Fruit fly (Drosophila melanogaster) whole organism, embryonic: Measurements from ENCODE around the gene CG17105.

Experiments used
- ATbp ChIP-seq: fragments of 200-800 bp; sonication (Bioruptor generic); optimal IDR thresholded peaks from 2 replicates; lab custom pipeline; 2017; ENCODE audit warnings: missing biosample characterization, mild to moderate bottlenecking, missing genetic modification characterization, missing genetic modification reagents
- Adf1 ChIP-seq: fragments of 200-800 bp; sonication (Bioruptor generic); IDR thresholded peaks from 2 replicates; pipeline ENCODE4 v1.3.6; 2022; ENCODE audit warnings: missing biosample characterization, missing genetic modification characterization
- Aef1 ChIP-seq: fragments of 200-800 bp; sonication (Bioruptor generic); IDR thresholded peaks from 3 replicates; pipeline ENCODE4 v1.3.6; 2022; ENCODE audit warnings: missing biosample characterization, missing genetic modification characterization
- Atf6 ChIP-seq: fragments of 200-800 bp; sonication (Bioruptor generic); IDR thresholded peaks from 2 replicates; pipeline ENCODE4 v1.3.6; 2022; ENCODE audit warnings: missing biosample characterization, missing genetic modification characterization
- B-H1 ChIP-seq: fragments of 200-800 bp; sonication (Bioruptor generic); IDR thresholded peaks from 3 replicates; pipeline ENCODE4 v1.3.6; 2022; ENCODE audit warnings: missing biosample characterization, missing genetic modification characterization
- Bgb ChIP-seq: fragments of 200-800 bp; sonication (Bioruptor generic); IDR thresholded peaks from 2 replicates; pipeline ENCODE4 v1.3.6; 2022; ENCODE audit warnings: missing biosample characterization, missing genetic modification characterization; ENCODE audit not compliant: partially characterized antibody
- Bteb2 ChIP-seq: fragments of 200-800 bp; sonication (Bioruptor generic); optimal IDR thresholded peaks from 2 replicates; lab custom pipeline; 2016; ENCODE audit warnings: missing biosample characterization, missing genetic modification characterization
- C15 ChIP-seq: fragments of 200-800 bp; sonication (Bioruptor generic); IDR thresholded peaks from 3 replicates; pipeline ENCODE4 v1.3.6; 2022; ENCODE audit warnings: missing biosample characterization, missing genetic modification characterization
- CG10209 ChIP-seq: fragments of 200-800 bp; sonication (Bioruptor generic); optimal IDR thresholded peaks from 3 replicates; lab custom pipeline; 2017; ENCODE audit warnings: missing biosample characterization, mild to moderate bottlenecking, missing genetic modification characterization, missing genetic modification reagents
- CG10366 ChIP-seq: fragments of 200-800 bp; sonication (Bioruptor generic); IDR thresholded peaks from 2 replicates; pipeline ENCODE4 v1.3.6; 2022; ENCODE audit warnings: missing biosample characterization, missing genetic modification characterization
- CG10959 ChIP-seq: fragments of 200-800 bp; sonication (Bioruptor generic); IDR thresholded peaks from 2 replicates; pipeline ENCODE4 v1.3.6; 2022; ENCODE audit warnings: missing biosample characterization, missing genetic modification characterization
- CG11504 ChIP-seq: fragments of 200-800 bp; sonication (Bioruptor generic); optimal IDR thresholded peaks from 3 replicates; lab custom pipeline; 2019; ENCODE audit warnings: missing biosample characterization, mild to moderate bottlenecking, missing genetic modification characterization, moderate library complexity
- CG12071 ChIP-seq: fragments of 200-800 bp; sonication (Bioruptor generic); optimal IDR thresholded peaks from 3 replicates; lab custom pipeline; 2018; ENCODE audit warnings: missing biosample characterization, mild to moderate bottlenecking, missing genetic modification characterization
- CG14710 ChIP-seq: fragments of 200-800 bp; sonication (Bioruptor generic); optimal IDR thresholded peaks from 3 replicates; lab custom pipeline; 2019; ENCODE audit warnings: missing biosample characterization, mild to moderate bottlenecking, missing genetic modification characterization, moderate library complexity
- CG14860 ChIP-seq: fragments of 200-800 bp; sonication (Bioruptor generic); IDR thresholded peaks from 3 replicates; pipeline ENCODE4 v1.3.6; 2022; ENCODE audit warnings: missing biosample characterization, missing genetic modification characterization; ENCODE audit not compliant: partially characterized antibody
- CG15479 ChIP-seq: fragments of 200-800 bp; sonication (Bioruptor generic); optimal IDR thresholded peaks from 3 replicates; lab custom pipeline; 2019; ENCODE audit warnings: missing biosample characterization, mild to moderate bottlenecking, missing genetic modification characterization, moderate library complexity
- CG1602 ChIP-seq: fragments of 200-800 bp; sonication (Bioruptor generic); optimal IDR thresholded peaks from 3 replicates; lab custom pipeline; 2016; ENCODE audit warnings: missing biosample characterization, missing genetic modification characterization
- CG17186 ChIP-seq: fragments of 200-800 bp; sonication (Bioruptor generic); optimal IDR thresholded peaks from 3 replicates; lab custom pipeline; 2017; ENCODE audit warnings: missing biosample characterization, missing genetic modification reagents, missing genetic modification characterization
- CG18011 ChIP-seq: fragments of 200-800 bp; sonication (Bioruptor generic); optimal IDR thresholded peaks from 2 replicates; lab custom pipeline; 2017; ENCODE audit warnings: missing biosample characterization, missing genetic modification characterization, mild to moderate bottlenecking, moderate library complexity, missing genotype
- CG2120 ChIP-seq: fragments of 200-800 bp; sonication (Bioruptor generic); optimal IDR thresholded peaks from 3 replicates; lab custom pipeline; 2016; ENCODE audit warnings: missing biosample characterization, missing genetic modification characterization
- CG2889 ChIP-seq: fragments of 200-800 bp; sonication (Bioruptor generic); IDR thresholded peaks from 3 replicates; pipeline ENCODE4 v1.3.6; 2022; ENCODE audit warnings: missing biosample characterization, missing genetic modification characterization
- CG30020 ChIP-seq: fragments of 200-800 bp; optimal IDR thresholded peaks from 2 replicates; lab custom pipeline; 2019; ENCODE audit warnings: missing biosample characterization, mild to moderate bottlenecking, missing genetic modification characterization, moderate library complexity
- CG31388 ChIP-seq: fragments of 200-800 bp; sonication (Bioruptor generic); optimal IDR thresholded peaks from 2 replicates; lab custom pipeline; 2016; ENCODE audit warnings: missing biosample characterization, missing genetic modification characterization
- CG31441 ChIP-seq: fragments of 200-800 bp; sonication (Bioruptor generic); IDR thresholded peaks from 2 replicates; pipeline ENCODE4 v1.3.6; 2022; ENCODE audit warnings: missing biosample characterization, missing genetic modification characterization
- CG6813 ChIP-seq: fragments of 200-800 bp; sonication (Bioruptor generic); optimal IDR thresholded peaks from 2 replicates; lab custom pipeline; 2017; ENCODE audit warnings: missing biosample characterization, missing genetic modification characterization, mild to moderate bottlenecking, moderate library complexity, missing genetic modification reagents
- CG8281 ChIP-seq: fragments of 200-800 bp; sonication (Bioruptor generic); optimal IDR thresholded peaks from 2 replicates; lab custom pipeline; 2018; ENCODE audit warnings: missing biosample characterization, mild to moderate bottlenecking, missing genetic modification characterization, moderate library complexity
- E2f1 ChIP-seq: fragments of 200-800 bp; sonication (Bioruptor generic); IDR thresholded peaks from 2 replicates; pipeline ENCODE4 v1.3.6; 2022; ENCODE audit warnings: missing biosample characterization, missing genetic modification characterization
- E2f2 ChIP-seq: fragments of 200-800 bp; sonication (Bioruptor generic); IDR thresholded peaks from 2 replicates; pipeline ENCODE4 v1.3.6; 2022; ENCODE audit warnings: missing biosample characterization, missing genetic modification characterization
- Ets65A ChIP-seq: fragments of 200-800 bp; sonication (Bioruptor generic); peaks from one replicate; lab custom pipeline; 2016; ENCODE audit warnings: missing biosample characterization, missing genetic modification characterization
- H2.0 ChIP-seq: fragments of 200-800 bp; sonication (Bioruptor generic); IDR thresholded peaks from 2 replicates; pipeline ENCODE4 v1.3.6; 2022; ENCODE audit warnings: missing biosample characterization, missing genetic modification characterization
- HLHmδ ChIP-seq: fragments of 200-800 bp; sonication (Bioruptor generic); optimal IDR thresholded peaks from 2 replicates; lab custom pipeline; 2018; ENCODE audit warnings: missing biosample characterization, mild to moderate bottlenecking, missing genetic modification characterization, moderate library complexity
- Hey ChIP-seq: fragments of 200-800 bp; sonication (Bioruptor generic); optimal IDR thresholded peaks from 3 replicates; lab custom pipeline; 2018; ENCODE audit warnings: missing biosample characterization, mild to moderate bottlenecking, missing genetic modification characterization
- Hsf ChIP-seq: fragments of 200-800 bp; sonication (Bioruptor generic); optimal IDR thresholded peaks from 3 replicates; lab custom pipeline; 2016; ENCODE audit warnings: missing biosample characterization, missing genetic modification characterization
- Oli ChIP-seq: fragments of 200-800 bp; sonication (Bioruptor generic); optimal IDR thresholded peaks from 2 replicates; lab custom pipeline; 2018; ENCODE audit warnings: missing biosample characterization, mild to moderate bottlenecking, missing genetic modification characterization, moderate library complexity
- TFAM ChIP-seq: fragments of 200-800 bp; sonication (Bioruptor generic); optimal IDR thresholded peaks from 2 replicates; lab custom pipeline; 2017; ENCODE audit warnings: missing biosample characterization, missing genetic modification characterization, inconsistent platforms
- ab ChIP-seq: fragments of 200-800 bp; sonication (Bioruptor generic); optimal IDR thresholded peaks from 2 replicates; lab custom pipeline; 2016; ENCODE audit warnings: missing biosample characterization, missing genetic modification characterization
- abd-A ChIP-seq: fragments of 200-800 bp; sonication (Bioruptor generic); optimal IDR thresholded peaks from 3 replicates; lab custom pipeline; 2019; ENCODE audit warnings: missing biosample characterization, mild to moderate bottlenecking, missing genetic modification characterization, moderate library complexity
- bbx ChIP-seq: fragments of 200-800 bp; sonication (Bioruptor generic); IDR thresholded peaks from 2 replicates; pipeline ENCODE4 v1.3.6; 2022; ENCODE audit warnings: missing biosample characterization, missing genetic modification characterization; ENCODE audit not compliant: partially characterized antibody
- danr ChIP-seq: fragments of 200-800 bp; sonication (Bioruptor generic); IDR thresholded peaks from 2 replicates; pipeline ENCODE4 v1.3.6; 2022; ENCODE audit warnings: missing biosample characterization, missing genetic modification characterization
- dati ChIP-seq: fragments of 200-800 bp; sonication (Bioruptor generic); IDR thresholded peaks from 2 replicates; pipeline ENCODE4 v1.3.6; 2022; ENCODE audit warnings: missing biosample characterization, missing genetic modification characterization
- fd64A ChIP-seq: fragments of 200-800 bp; sonication (Bioruptor generic); optimal IDR thresholded peaks from 3 replicates; lab custom pipeline; 2018; ENCODE audit warnings: missing biosample characterization, mild to moderate bottlenecking, missing genetic modification characterization
- her ChIP-seq: fragments of 200-800 bp; sonication (Bioruptor generic); optimal IDR thresholded peaks from 2 replicates; lab custom pipeline; 2016; ENCODE audit warnings: missing biosample characterization, missing genetic modification characterization
- lab ChIP-seq: fragments of 200-800 bp; sonication (Bioruptor generic); optimal IDR thresholded peaks from 3 replicates; lab custom pipeline; 2017; ENCODE audit warnings: missing biosample characterization, missing genetic modification characterization, mild to moderate bottlenecking, moderate library complexity, missing genetic modification reagents
- mirr ChIP-seq: fragments of 200-800 bp; sonication (Bioruptor generic); optimal IDR thresholded peaks from 3 replicates; lab custom pipeline; 2018; ENCODE audit warnings: missing biosample characterization, mild to moderate bottlenecking, missing genetic modification characterization
- onecut ChIP-seq: fragments of 200-800 bp; sonication (Bioruptor generic); IDR thresholded peaks from 2 replicates; pipeline ENCODE4 v1.3.6; 2022; ENCODE audit warnings: missing biosample characterization, missing genetic modification characterization
- org-1 ChIP-seq: fragments of 200-800 bp; sonication (Bioruptor generic); optimal IDR thresholded peaks from 2 replicates; lab custom pipeline; 2017; ENCODE audit warnings: missing biosample characterization, missing genetic modification characterization
- p53 ChIP-seq: fragments of 200-800 bp; sonication (Bioruptor generic); optimal IDR thresholded peaks from 2 replicates; lab custom pipeline; 2016; ENCODE audit warnings: missing biosample characterization, missing genetic modification characterization
- salm ChIP-seq: fragments of 200-800 bp; sonication (Bioruptor generic); optimal IDR thresholded peaks from 2 replicates; lab custom pipeline; 2018; ENCODE audit warnings: missing biosample characterization, mild to moderate bottlenecking, missing genetic modification characterization
- stc ChIP-seq: fragments of 200-800 bp; sonication (Bioruptor generic); IDR thresholded peaks from 2 replicates; pipeline ENCODE4 v1.3.6; 2022; ENCODE audit warnings: missing biosample characterization, missing genetic modification characterization
- toy ChIP-seq: fragments of 200-800 bp; sonication (Bioruptor generic); IDR thresholded peaks from 2 replicates; pipeline ENCODE4 v1.3.6; 2022; ENCODE audit warnings: missing biosample characterization, missing genetic modification characterization
- tup ChIP-seq: fragments of 200-800 bp; sonication (Bioruptor generic); optimal IDR thresholded peaks from 2 replicates; lab custom pipeline; 2016; ENCODE audit warnings: missing biosample characterization, mild to moderate bottlenecking, missing genetic modification characterization, moderate library complexity

The CG17105 gene

DNA sequence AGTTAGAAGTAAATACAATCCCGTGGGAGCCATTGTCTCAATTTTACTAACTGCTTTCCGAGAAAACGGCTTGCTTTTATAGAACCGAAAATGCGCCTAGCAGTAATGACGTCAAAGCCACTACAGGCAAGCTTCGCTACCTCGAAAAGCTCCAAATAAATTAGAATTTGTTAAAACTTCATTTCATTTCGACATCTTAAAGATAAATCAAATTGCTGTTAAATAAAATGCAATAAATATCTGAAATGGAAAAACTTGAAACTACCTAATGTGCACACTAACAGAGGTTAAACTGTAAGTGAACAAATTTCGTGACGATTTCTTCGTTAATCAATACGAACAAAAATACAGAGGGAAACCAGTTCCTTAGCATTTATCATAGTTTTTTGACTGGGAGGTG lies 17.2 kb downstream of the CG17105 start, which contains the start of gene CG7300 (continued):
- TF ChIP-seq dati (GFP tag; lab: Robert Waterston, UW) (no peak), CG11504 (no peak), TFAM (GFP tag; lab: Kevin White, UChicago) (no peak), CG14710 (tag; lab: Kevin White, UChicago) (peak; percentile 8), E2f1 (GFP tag; lab: Robert Waterston, UW) (peak; percentile 41; the same call in 1 of the 2 replicates), CG15479 (no peak), mirr (GFP tag; lab: Kevin White, UChicago) (no peak), CG17186 (GFP tag; lab: Kevin White, UChicago) (no peak), CG31388 (GFP tag; lab: Kevin White, UChicago) (peak; percentile 27), CG14860 (GFP tag; lab: Robert Waterston, UW) (no peak), lab (peak; percentile 76), CG10366 (GFP tag; lab: Robert Waterston, UW) (peak; percentile 58; the same call in 1 of the 2 replicates), bbx (GFP tag; lab: Robert Waterston, UW) (no peak), Adf1 (0 out of 2 replicates have a peak, but pooled peaks have one; percentile 30), ab (no peak), CG2889 (GFP tag; lab: Robert Waterston, UW) (0 out of 3 replicates have a peak, but pooled peaks have one; percentile 27), danr (GFP tag; lab: Robert Waterston, UW) (no peak), ATbp (peak; percentile 29), stc (GFP tag; lab: Robert Waterston, UW) (no peak; the same call in 1 of the 2 replicates), Bgb (GFP tag; lab: Robert Waterston, UW) (no peak), p53 (no peak), Aef1 (GFP tag; lab: Robert Waterston, UW) (peak; percentile 57; the same call in 2 of the 3 replicates), B-H1 (GFP tag; lab: Robert Waterston, UW) (peak; percentile 26; the same call in 1 of the 3 replicates), CG8281 (tag; lab: Kevin White, UChicago) (no peak), Oli (tag; lab: Kevin White, UChicago) (peak; percentile 57), Ets65A (peak; percentile 90), H2.0 (GFP tag; lab: Robert Waterston, UW) (peak; percentile 35; the same call in 1 of the 2 replicates), E2f2 (peak; percentile 30; the same call in 1 of the 2 replicates), org-1 (GFP tag; lab: Kevin White, UChicago) (no peak), CG10959 (GFP tag; lab: Robert Waterston, UW) (no peak), CG10209 (GFP tag; lab: Kevin White, UChicago) (peak; percentile 31), tup (no peak), C15 (GFP tag; lab: Robert Waterston, UW) (0 out of 3 replicates have a peak, but pooled peaks have one; percentile 31), fd64A (GFP tag; lab: Kevin White, UChicago) (no peak), CG31441 (GFP tag; lab: Robert Waterston, UW) (peak; percentile 51), abd-A (tag; lab: Kevin White, UChicago) (no peak), CG1602 (peak; percentile 22), HLHmδ (no peak), Atf6 (GFP tag; lab: Robert Waterston, UW) (peak; percentile 68; the same call in 1 of the 2 replicates), CG2120 (GFP tag; lab: Kevin White, UChicago) (peak; percentile 83), toy (GFP tag; lab: Robert Waterston, UW) (no peak), Bteb2 (GFP tag; lab: Kevin White, UChicago) (peak; percentile 68), Hey (tag; lab: Kevin White, UChicago) (no peak), onecut (GFP tag; lab: Robert Waterston, UW) (no peak), salm (no peak), CG18011 (GFP tag; lab: Kevin White, UChicago) (no peak), CG30020 (tag; lab: Kevin White, UChicago) (no peak), her (GFP tag; lab: Kevin White, UChicago) (peak; percentile 45), Hsf (GFP tag; lab: Kevin White, UChicago) (peak; percentile 45), CG12071 (GFP tag; lab: Kevin White, UChicago) (peak; percentile 37), CG6813 (GFP tag; lab: Kevin White, UChicago) (peak; percentile 8)
